Worm (Caenorhabditis elegans) whole organism, late embryonic: ENCODE data around the gene gcy-15.

Experiments
- C08G9.2 ChIP-seq: sonication (generic microtip); optimal IDR thresholded peaks from 2 replicates; lab custom pipeline; 2016; ENCODE audit warnings: mild to moderate bottlenecking, missing genetic modification characterization, moderate library complexity, missing compliant biosample characterization
- K02D7.2 ChIP-seq: sonication (generic microtip); optimal IDR thresholded peaks from 2 replicates; lab custom pipeline; 2017; ENCODE audit warnings: mild to moderate bottlenecking, missing genetic modification characterization, missing compliant biosample characterization
- ahr-1 ChIP-seq: sonication (generic microtip); optimal IDR thresholded peaks from 2 replicates; lab custom pipeline; 2016; ENCODE audit warnings: missing genetic modification characterization, missing compliant biosample characterization
- ceh-22 ChIP-seq: sonication (generic microtip); optimal IDR thresholded peaks from 2 replicates; lab custom pipeline; 2017; ENCODE audit warnings: missing biosample characterization, missing genetic modification characterization
- fkh-10 ChIP-seq: fragments of 150-350 bp; optimal IDR thresholded peaks from 2 replicates; lab custom pipeline; 2014; ENCODE audit warnings: missing biosample characterization, missing genetic modification reagents, missing genetic modification characterization
- lim-6 ChIP-seq: sonication (generic microtip); optimal IDR thresholded peaks from 2 replicates; lab custom pipeline; 2016; ENCODE audit warnings: missing genetic modification characterization, missing compliant biosample characterization
- nhr-11 ChIP-seq: fragments of 150-350 bp; optimal IDR thresholded peaks from 2 replicates; lab custom pipeline; 2014; ENCODE audit warnings: missing biosample characterization, missing genetic modification characterization
- pag-3 ChIP-seq: sonication (generic microtip); optimal IDR thresholded peaks from 2 replicates; lab custom pipeline; 2016; ENCODE audit warnings: missing compliant biosample characterization, missing genetic modification characterization, borderline replicate concordance
- sdc-2 ChIP-seq: sonication (generic microtip); optimal IDR thresholded peaks from 2 replicates; lab custom pipeline; 2016; ENCODE audit warnings: missing genotype, missing genetic modification characterization, missing compliant biosample characterization
- tbx-7 ChIP-seq: sonication (generic microtip); optimal IDR thresholded peaks from 2 replicates; lab custom pipeline; 2016; ENCODE audit warnings: missing genotype, missing genetic modification characterization, missing compliant biosample characterization
- ttx-3 ChIP-seq: sonication (generic microtip); optimal IDR thresholded peaks from 2 replicates; lab custom pipeline; 2016; ENCODE audit warnings: missing genetic modification reagents, missing genetic modification characterization, missing compliant biosample characterization
- unc-55 ChIP-seq: sonication (generic microtip); optimal IDR thresholded peaks from 2 replicates; lab custom pipeline; 2017; ENCODE audit warnings: missing biosample characterization, missing genetic modification reagents, missing genetic modification characterization

DNA sequence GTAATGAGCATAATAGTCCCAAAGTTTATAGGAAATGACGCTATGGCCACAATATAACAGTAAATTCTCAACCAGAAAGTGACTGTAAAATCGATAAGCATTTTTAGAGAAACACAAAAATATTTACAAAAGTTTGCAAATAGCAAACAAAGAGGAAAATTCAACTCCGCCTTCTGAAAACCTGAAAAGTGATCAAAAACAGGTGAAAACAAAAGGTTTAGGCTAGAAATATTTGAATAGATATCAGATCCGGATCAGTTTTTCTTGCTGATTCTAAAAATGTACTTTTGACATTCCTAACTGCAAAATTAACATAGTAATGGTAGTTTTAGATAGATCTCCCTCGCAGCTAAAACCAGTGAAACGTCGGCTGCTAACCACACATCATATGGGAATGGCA lies 2.1 kb upstream of the gcy-15 start, which contains the start of gene sri-51:
- TF ChIP-seq unc-55 (GFP tag; lab: Kevin White, UChicago) (no peak), tbx-7 (tag; lab: Kevin White, UChicago) (no peak), nhr-11 (tag; lab: Kevin White, UChicago) (no peak), fkh-10 (GFP tag; lab: Kevin White, UChicago) (no peak), C08G9.2 (no peak), ahr-1 (no peak), lim-6 (tag; lab: Kevin White, UChicago) (no peak), K02D7.2 (tag; lab: Kevin White, UChicago) (no peak), ttx-3 (no peak), ceh-22 (tag; lab: Kevin White, UChicago) (no peak), pag-3 (tag; lab: Kevin White, UChicago) (no peak), sdc-2 (no peak)
